Worm (Caenorhabditis elegans) whole organism, L4 larva: ENCODE results near the gene W09D10.5.
A peak's percentile ranks its signal among the peaks of the same experiment; 100 is the strongest.
"Not testable (repeated sequence)": the region's sequence is repeated elsewhere in the genome, so short reads cannot be mapped to it uniquely, and the experiment has no call there.

Experiments used
- F37D6.2 ChIP-seq: sonication (generic microtip); optimal IDR thresholded peaks from 2 replicates; lab custom pipeline; 2016; ENCODE audit warnings: mild to moderate bottlenecking, missing genetic modification characterization, missing compliant biosample characterization
- F49E8.2 ChIP-seq: sonication (generic microtip); optimal IDR thresholded peaks from 2 replicates; lab custom pipeline; 2016; ENCODE audit warnings: missing compliant biosample characterization, mild to moderate bottlenecking, missing genetic modification characterization, borderline replicate concordance
- T26A8.4 ChIP-seq: fragments of 200-800 bp; sonication (Bioruptor generic); IDR thresholded peaks from 2 replicates; pipeline ENCODE4 v1.3.6; 2022; ENCODE audit warnings: missing genetic modification characterization, missing compliant biosample characterization
- Y48G9A.11 ChIP-seq: fragments of 200-800 bp; sonication (Bioruptor generic); IDR thresholded peaks from 2 replicates; pipeline ENCODE4 v1.3.6; 2022; ENCODE audit warnings: missing genetic modification reagents, missing genetic modification characterization, missing compliant biosample characterization
- aha-1 ChIP-seq: fragments of 150-350 bp; peaks from one replicate; lab custom pipeline; 2014; ENCODE audit warnings: missing biosample characterization, missing genetic modification characterization
- arid-1 ChIP-seq: fragments of 200-800 bp; sonication (Bioruptor generic); conservative IDR thresholded peaks from 2 replicates; pipeline ENCODE4 v1.3.6; 2022; ENCODE audit warnings: missing genetic modification reagents, missing genetic modification characterization, missing compliant biosample characterization
- attf-4 ChIP-seq: sonication (generic microtip); optimal IDR thresholded peaks from 3 replicates; lab custom pipeline; 2017; ENCODE audit warnings: missing biosample characterization, missing genetic modification characterization
- ceh-32 ChIP-seq: sonication (generic microtip); optimal IDR thresholded peaks from 2 replicates; lab custom pipeline; 2016; ENCODE audit warnings: mild to moderate bottlenecking, missing genetic modification characterization, missing compliant biosample characterization; ENCODE audit not compliant: poor library complexity
- ces-1 ChIP-seq: fragments of 150-350 bp; sonication (generic microtip); optimal IDR thresholded peaks from 4 replicates; lab custom pipeline; 2014; ENCODE audit warnings: missing biosample characterization, missing genetic modification reagents, missing genetic modification characterization
- daf-8 ChIP-seq: fragments of 200-800 bp; sonication (Bioruptor generic); IDR thresholded peaks from 2 replicates; pipeline ENCODE4 v1.3.6; 2022; ENCODE audit warnings: missing genetic modification characterization, missing compliant biosample characterization
- dmd-9 ChIP-seq: fragments of 200-800 bp; sonication (Bioruptor generic); IDR thresholded peaks from 2 replicates; pipeline ENCODE4 v1.3.6; 2022; ENCODE audit warnings: missing genetic modification reagents, missing genetic modification characterization, missing compliant biosample characterization
- egl-43 ChIP-seq: fragments of 200-800 bp; sonication (Bioruptor generic); IDR thresholded peaks from 2 replicates; pipeline ENCODE4 v1.3.6; 2022; ENCODE audit warnings: missing genetic modification reagents, missing genetic modification characterization, missing compliant biosample characterization
- hlh-11 ChIP-seq: fragments of 200-800 bp; sonication (Bioruptor generic); optimal IDR thresholded peaks from 2 replicates; lab custom pipeline; 2018; ENCODE audit warnings: mild to moderate bottlenecking, missing genetic modification characterization, missing compliant biosample characterization
- hmg-1.1 ChIP-seq: fragments of 200-800 bp; sonication (Bioruptor generic); IDR thresholded peaks from 2 replicates; pipeline ENCODE4 v1.3.6; 2022; ENCODE audit warnings: missing genetic modification reagents, missing genetic modification characterization, missing compliant biosample characterization
- jun-1 ChIP-seq: fragments of 150-350 bp; optimal IDR thresholded peaks from 2 replicates; lab custom pipeline; 2014; ENCODE audit warnings: missing biosample characterization, missing genetic modification reagents, missing genetic modification characterization
- lin-1 ChIP-seq: fragments of 200-800 bp; sonication (Bioruptor generic); IDR thresholded peaks from 2 replicates; pipeline ENCODE4 v1.3.6; 2022; ENCODE audit warnings: missing genetic modification reagents, missing genetic modification characterization, missing compliant biosample characterization
- lin-29 ChIP-seq: fragments of 200-800 bp; sonication (Bioruptor generic); IDR thresholded peaks from 2 replicates; pipeline ENCODE4 v1.3.6; 2022; ENCODE audit warnings: missing genetic modification reagents, missing genetic modification characterization, missing compliant biosample characterization
- lin-38 ChIP-seq: fragments of 200-800 bp; sonication (Bioruptor generic); IDR thresholded peaks from 2 replicates; pipeline ENCODE4 v1.3.6; 2022; ENCODE audit warnings: missing genetic modification reagents, missing genetic modification characterization, missing compliant biosample characterization
- lsy-2 ChIP-seq, 2 experiments: fragments of 150-350 bp in 1 of 2; sonication (generic microtip) in 1 of 2; optimal IDR thresholded peaks; 2 replicates each; lab custom pipeline; 2014 to 2017; ENCODE audit warnings: missing biosample characterization in 2 of 2, missing genetic modification characterization in 2 of 2
- madf-5 ChIP-seq, 2 experiments: fragments of 200-800 bp; sonication (Bioruptor generic); IDR thresholded peaks; 2 replicates each; pipeline ENCODE4 v1.3.6; 2022; ENCODE audit warnings: missing compliant biosample characterization in 2 of 2, missing genetic modification characterization in 2 of 2
- madf-9 ChIP-seq: fragments of 200-800 bp; sonication (Bioruptor generic); conservative IDR thresholded peaks from 2 replicates; pipeline ENCODE4 v1.3.6; 2022; ENCODE audit warnings: missing genetic modification reagents, missing genetic modification characterization, missing compliant biosample characterization
- mdl-1 ChIP-seq, 2 experiments: fragments of 150-350 bp in 1 of 2; sonication (generic microtip) in 1 of 2; optimal IDR thresholded peaks; 2 replicates each; lab custom pipeline; 2014 to 2017; ENCODE audit warnings: missing biosample characterization in 2 of 2, missing genetic modification characterization in 2 of 2
- mdt-29 ChIP-seq: fragments of 200-800 bp; sonication (Bioruptor generic); IDR thresholded peaks from 2 replicates; pipeline ENCODE4 v1.3.6; 2022; ENCODE audit warnings: missing genetic modification reagents, missing genetic modification characterization, missing compliant biosample characterization
- mep-1 ChIP-seq: fragments of 150-350 bp; sonication (generic microtip); optimal IDR thresholded peaks from 3 replicates; lab custom pipeline; 2014; ENCODE audit warnings: missing biosample characterization, missing genetic modification characterization
- mes-2 ChIP-seq: sonication (generic microtip); optimal IDR thresholded peaks from 2 replicates; lab custom pipeline; 2016; ENCODE audit warnings: missing genotype, mild to moderate bottlenecking, missing genetic modification characterization, missing compliant biosample characterization; ENCODE audit not compliant: poor library complexity, severe bottlenecking
- mxl-2 ChIP-seq: fragments of 200-800 bp; sonication (Bioruptor generic); conservative IDR thresholded peaks from 2 replicates; pipeline ENCODE4 v1.3.6; 2022; ENCODE audit warnings: missing genetic modification reagents, missing genetic modification characterization, missing compliant biosample characterization
- nhr-102 ChIP-seq: sonication (generic microtip); optimal IDR thresholded peaks from 2 replicates; lab custom pipeline; 2016; ENCODE audit warnings: mild to moderate bottlenecking, missing genetic modification characterization, moderate library complexity, missing compliant biosample characterization
- nhr-111 ChIP-seq: fragments of 200-800 bp; sonication (Bioruptor generic); optimal IDR thresholded peaks from 2 replicates; lab custom pipeline; 2018; ENCODE audit warnings: mild to moderate bottlenecking, missing genetic modification characterization, missing compliant biosample characterization
- nhr-237 ChIP-seq: sonication (generic microtip); optimal IDR thresholded peaks from 2 replicates; lab custom pipeline; 2017; ENCODE audit warnings: missing biosample characterization, missing genetic modification characterization
- nhr-77 ChIP-seq: fragments of 150-350 bp; optimal IDR thresholded peaks from 2 replicates; lab custom pipeline; 2014; ENCODE audit warnings: missing biosample characterization, missing genetic modification characterization
- pha-4 ChIP-seq, 2 experiments: fragments of 150-350 bp in 1 of 2; fragments of 200-800 bp in 1 of 2; sonication (Bioruptor generic) in 1 of 2; IDR thresholded peaks in 1 of 2; optimal IDR thresholded peaks in 1 of 2; 2 replicates each; pipeline versions ENCODE4 v1.3.6 to Lab custom; 2014 to 2022; ENCODE audit warnings: missing genetic modification characterization in 2 of 2, missing genetic modification reagents in 2 of 2, missing biosample characterization in 1 of 2, missing compliant biosample characterization in 1 of 2
- rbr-2 ChIP-seq: sonication (generic microtip); optimal IDR thresholded peaks from 2 replicates; lab custom pipeline; 2016; ENCODE audit warnings: missing genotype, missing genetic modification characterization, missing compliant biosample characterization
- skn-1 ChIP-seq: fragments of 150-350 bp; optimal IDR thresholded peaks from 2 replicates; lab custom pipeline; 2014; ENCODE audit warnings: missing biosample characterization, missing genetic modification characterization
- snpc-1.2 ChIP-seq: fragments of 200-800 bp; sonication (Bioruptor generic); IDR thresholded peaks from 2 replicates; pipeline ENCODE4 v1.3.6; 2022; ENCODE audit warnings: missing genetic modification reagents, missing genetic modification characterization, missing compliant biosample characterization
- snpc-4 ChIP-seq: fragments of 150-350 bp; optimal IDR thresholded peaks from 2 replicates; lab custom pipeline; 2014; ENCODE audit warnings: missing biosample characterization, missing genetic modification characterization
- spr-3 ChIP-seq: fragments of 200-800 bp; sonication (Bioruptor generic); optimal IDR thresholded peaks from 2 replicates; lab custom pipeline; 2018; ENCODE audit warnings: mild to moderate bottlenecking, missing genetic modification characterization, missing compliant biosample characterization
- unc-39 ChIP-seq: sonication (generic microtip); optimal IDR thresholded peaks from 2 replicates; lab custom pipeline; 2017; ENCODE audit warnings: missing biosample characterization, missing genetic modification characterization
- unc-62 ChIP-seq, 3 experiments: fragments of 150-350 bp in 1 of 3; sonication (generic microtip); optimal IDR thresholded peaks in 2 of 3; peaks in 1 of 3; 1 replicate in 1 of 3; 2 replicates in 2 of 3; lab custom pipeline; 2014 to 2017; ENCODE audit warnings: missing biosample characterization in 3 of 3, missing genetic modification characterization in 3 of 3, missing genetic modification reagents in 3 of 3, missing genotype in 1 of 3
- zip-11 ChIP-seq: fragments of 200-800 bp; sonication (Bioruptor generic); IDR thresholded peaks from 2 replicates; pipeline ENCODE4 v1.3.6; 2022; ENCODE audit warnings: missing genetic modification characterization, missing compliant biosample characterization

Gene W09D10.5

ce11 chrIII:10755480-10756066 is 44.2 kb upstream of the W09D10.5 start, which contains the start of gene hpl-2:
Gene hpl-2, minus strand, starts transcription at chrIII:10755530.
- TF ChIP-seq madf-5 (GFP tag; IDR thresholded peaks at IDR 0.05; lab: Robert Waterston, UW) (no peak), nhr-77 (tag; lab: Kevin White, UChicago) (no peak), zip-11 (no peak), dmd-9 (GFP tag; lab: Robert Waterston, UW) (no peak), attf-4 (tag; lab: Kevin White, UChicago) (no peak), mxl-2 (GFP tag; lab: Robert Waterston, UW) (no peak), unc-62 (GFP tag; optimal IDR thresholded peaks at IDR 0.05 in 1 of 2; lab: Kevin White, UChicago) (no peak), unc-62 (tag; optimal IDR thresholded peaks at IDR 0.05; lab: Kevin White, UChicago) (no peak)
- TF ChIP-seq, all 104 proteins: peak for 0

- no peak for TF ChIP-seq mdt-29 (GFP tag; lab: Robert Waterston, UW)
- TF ChIP-seq nhr-111 (GFP tag; lab: Kevin White, UChicago) = no peak
- TF ChIP-seq aha-1 (tag; lab: Kevin White, UChicago) = no peak
- TF ChIP-seq nhr-237 (tag; lab: Kevin White, UChicago) = no peak
- TF ChIP-seq attf-4 (tag; lab: Kevin White, UChicago) = no peak
- TF ChIP-seq, all 104 proteins: peak for 0
These were observed 43.0 kb upstream of the W09D10.5 start for ce11 chrIII:10754379-10754778.

DNA sequence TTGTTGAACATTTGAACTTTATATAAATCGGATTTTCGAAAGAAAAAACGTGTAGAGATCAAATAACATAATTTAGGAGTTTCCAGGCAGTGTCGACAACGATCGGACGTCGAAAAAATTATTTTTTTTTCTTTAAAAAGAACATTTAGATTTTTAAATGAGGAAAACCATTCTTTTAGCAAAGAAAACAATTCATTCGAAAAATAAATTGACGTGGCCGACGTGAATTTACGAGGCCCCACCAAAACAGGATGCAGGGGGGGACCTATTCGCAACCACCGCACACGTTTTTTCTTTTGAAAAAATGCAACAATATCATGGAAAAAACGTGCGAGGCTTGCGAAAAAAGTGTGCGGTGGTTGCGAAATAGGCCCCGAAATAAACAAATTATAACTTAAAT is 38.7 kb upstream of the W09D10.5 start, which contains the start of gene enu-3.6:
TSS of gene enu-3.6 (plus strand) at position 392 of the 400 bp plus-strand sequence.
- TF ChIP-seq lin-38 (GFP tag; lab: Robert Waterston, UW) (peak; percentile 63), snpc-1.2 (GFP tag; lab: Robert Waterston, UW) (0 out of 2 replicates have a peak, but pooled peaks have one; percentile 17), egl-43 (GFP tag; lab: Robert Waterston, UW) (0 out of 2 replicates have a peak, but pooled peaks have one; percentile 40), T26A8.4 (GFP tag; lab: Robert Waterston, UW) (0 out of 2 replicates have a peak, but pooled peaks have one; percentile 21), pha-4 (GFP tag; IDR thresholded peaks at IDR 0.05; lab: Robert Waterston, UW) (peak; percentile 52; the same call in 1 of the 2 replicates), F49E8.2 (tag; lab: Kevin White, UChicago) (peak; percentile 7), arid-1 (0 out of 2 replicates have a peak, but pooled peaks have one; percentile 62)
- TF ChIP-seq pha-4 (tag; optimal IDR thresholded peaks at IDR 0.05; lab: Kevin White, UChicago) = not testable (repeated sequence)
- TF ChIP-seq, all 104 proteins: peak for 7; not testable (repeated sequence) for 97

DNA sequence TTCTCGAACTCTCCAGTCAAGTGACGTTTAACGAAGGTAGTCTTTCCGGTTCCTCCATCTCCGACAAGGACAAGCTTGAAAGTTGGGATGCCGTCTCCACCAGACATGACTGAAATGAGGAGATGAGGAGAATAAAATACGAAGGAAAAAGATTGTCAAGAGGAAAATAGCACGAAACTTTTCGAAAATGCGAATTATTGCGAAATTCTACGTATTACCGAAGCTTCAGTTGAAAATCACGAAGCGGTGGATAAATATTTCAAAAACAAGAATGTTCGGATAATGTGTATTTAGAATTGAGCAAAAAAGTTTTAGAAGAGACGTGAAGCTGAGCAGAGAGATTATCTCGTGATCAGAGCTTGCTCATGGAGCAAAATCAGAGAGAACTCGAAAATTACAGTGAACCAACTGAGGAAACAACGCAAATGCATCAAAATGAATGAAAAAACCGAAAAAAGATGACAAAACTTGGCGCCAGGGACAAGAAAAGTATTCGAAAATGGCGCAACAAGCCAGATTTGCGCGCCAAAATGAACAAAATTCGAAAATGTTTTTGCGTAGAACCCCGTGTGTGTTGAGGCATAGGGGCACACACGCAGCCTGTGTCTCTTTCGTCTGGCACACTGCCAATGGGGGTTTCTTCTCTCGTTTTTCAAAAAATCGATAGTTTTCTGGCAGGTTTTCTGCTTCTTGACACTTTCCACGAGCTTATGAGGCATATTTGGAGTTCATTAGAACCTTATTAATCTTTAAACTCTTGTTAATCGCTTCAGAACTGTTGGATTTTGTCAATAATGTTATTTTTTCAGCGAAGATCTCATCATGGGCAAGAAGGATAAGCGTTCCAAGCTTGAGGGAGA is 36.5 kb upstream of the W09D10.5 start, which contains the start of the genes ran-1 and dkc-1:
TSS of gene ran-1 (minus strand) at position 109 of the 860 bp plus-strand sequence.
TSS of gene dkc-1 (plus strand) at position 810 of the 860 bp plus-strand sequence.
- no peak for TF ChIP-seq mxl-2 (GFP tag; lab: Robert Waterston, UW)
- no peak for TF ChIP-seq ceh-32 (tag; lab: Kevin White, UChicago)
- no peak for TF ChIP-seq snpc-1.2 (GFP tag; lab: Robert Waterston, UW)
- peak in 1 of 2 experiments; percentile 85 for TF ChIP-seq lsy-2 (tag; optimal IDR thresholded peaks at IDR 0.05; lab: Kevin White, UChicago)
- peak; percentile 12 for TF ChIP-seq nhr-102 (tag; lab: Kevin White, UChicago)
- TF ChIP-seq mep-1 (tag; lab: Kevin White, UChicago) = peak; percentile 79
- no peak for TF ChIP-seq unc-39 (tag; lab: Kevin White, UChicago)
- no peak for TF ChIP-seq spr-3 (GFP tag; lab: Kevin White, UChicago)
- TF ChIP-seq snpc-4 (tag; lab: Kevin White, UChicago) = no peak
- TF ChIP-seq F37D6.2 (tag; lab: Kevin White, UChicago) = peak; percentile 15
- TF ChIP-seq jun-1 (tag; lab: Kevin White, UChicago) = no peak
- no peak for TF ChIP-seq daf-8 (GFP tag; lab: Robert Waterston, UW)
- peak; percentile 84 for TF ChIP-seq mes-2 (tag; lab: Kevin White, UChicago)
- peak; percentile 67 for TF ChIP-seq Y48G9A.11
- TF ChIP-seq hmg-1.1 (GFP tag; lab: Robert Waterston, UW) = peak; percentile 79
- no peak for TF ChIP-seq mdt-29 (GFP tag; lab: Robert Waterston, UW)
- TF ChIP-seq lin-29 (GFP tag; lab: Robert Waterston, UW) = no peak
- TF ChIP-seq lin-1 (GFP tag; lab: Robert Waterston, UW) = no peak
- TF ChIP-seq madf-9 (GFP tag; lab: Robert Waterston, UW) = 0 out of 2 replicates have a peak, but pooled peaks have one; percentile 19
- TF ChIP-seq rbr-2 (tag; lab: Kevin White, UChicago) = peak; percentile 73
- TF ChIP-seq mdl-1 (tag; optimal IDR thresholded peaks at IDR 0.05; lab: Kevin White, UChicago) = peak in 1 of 2 experiments; percentile 45
- peak; percentile 86 for TF ChIP-seq lin-38 (GFP tag; lab: Robert Waterston, UW)
- no peak for TF ChIP-seq ces-1 (GFP tag; lab: Kevin White, UChicago)
- peak in 1 of 2 experiments; percentile 65 for TF ChIP-seq unc-62 (GFP tag; optimal IDR thresholded peaks at IDR 0.05 in 1 of 2; lab: Kevin White, UChicago)
- no peak for TF ChIP-seq unc-62 (tag; optimal IDR thresholded peaks at IDR 0.05; lab: Kevin White, UChicago)
- TF ChIP-seq hlh-11 (tag; lab: Kevin White, UChicago) = peak; percentile 58
- TF ChIP-seq skn-1 (tag; lab: Kevin White, UChicago) = no peak
